Worm (Caenorhabditis elegans) whole organism, L1 larva: ENCODE data around the gene R160.10.

ENCODE experiments used
- blmp-1 ChIP-seq: fragments of 150-350 bp; optimal IDR thresholded peaks from 2 replicates; lab custom pipeline; 2014; ENCODE audit warnings: missing biosample characterization, missing genetic modification characterization
- dpl-1 ChIP-seq, 3 experiments: fragments of 150-350 bp in 2 of 3; sonication (generic microtip) in 1 of 3; optimal IDR thresholded peaks; 2 replicates each; lab custom pipeline; 2014 to 2017; ENCODE audit warnings: missing biosample characterization in 3 of 3, missing genetic modification characterization in 3 of 3, missing genetic modification reagents in 3 of 3
- fos-1 ChIP-seq: fragments of 150-350 bp; optimal IDR thresholded peaks from 2 replicates; lab custom pipeline; 2014; ENCODE audit warnings: missing biosample characterization, missing genetic modification characterization
- irx-1 ChIP-seq: sonication (generic microtip); optimal IDR thresholded peaks from 2 replicates; lab custom pipeline; 2016; ENCODE audit warnings: missing genetic modification characterization, missing compliant biosample characterization
- mep-1 ChIP-seq: fragments of 150-350 bp; optimal IDR thresholded peaks from 2 replicates; lab custom pipeline; 2014; ENCODE audit warnings: missing biosample characterization, missing genetic modification characterization
- pqm-1 ChIP-seq: sonication (generic microtip); optimal IDR thresholded peaks from 3 replicates; lab custom pipeline; 2017; ENCODE audit warnings: missing biosample characterization, missing genetic modification characterization
- rnt-1 ChIP-seq: sonication (generic microtip); optimal IDR thresholded peaks from 2 replicates; lab custom pipeline; 2016; ENCODE audit warnings: mild to moderate bottlenecking, missing genetic modification characterization, moderate library complexity, missing compliant biosample characterization
- snpc-4 ChIP-seq: fragments of 150-350 bp; optimal IDR thresholded peaks from 2 replicates; lab custom pipeline; 2014; ENCODE audit warnings: missing biosample characterization, missing genetic modification characterization
- tbx-2 ChIP-seq: sonication (generic microtip); optimal IDR thresholded peaks from 2 replicates; lab custom pipeline; 2016; ENCODE audit warnings: missing genetic modification characterization, missing compliant biosample characterization
- tlp-1 ChIP-seq: fragments of 150-350 bp; optimal IDR thresholded peaks from 2 replicates; lab custom pipeline; 2014; ENCODE audit warnings: missing biosample characterization, missing genetic modification characterization
- ztf-11 ChIP-seq, 2 experiments: sonication (generic microtip); optimal IDR thresholded peaks; 2 replicates each; lab custom pipeline; 2016 to 2017; ENCODE audit warnings: missing genetic modification characterization in 2 of 2, missing biosample characterization in 1 of 2, missing compliant biosample characterization in 1 of 2

DNA sequence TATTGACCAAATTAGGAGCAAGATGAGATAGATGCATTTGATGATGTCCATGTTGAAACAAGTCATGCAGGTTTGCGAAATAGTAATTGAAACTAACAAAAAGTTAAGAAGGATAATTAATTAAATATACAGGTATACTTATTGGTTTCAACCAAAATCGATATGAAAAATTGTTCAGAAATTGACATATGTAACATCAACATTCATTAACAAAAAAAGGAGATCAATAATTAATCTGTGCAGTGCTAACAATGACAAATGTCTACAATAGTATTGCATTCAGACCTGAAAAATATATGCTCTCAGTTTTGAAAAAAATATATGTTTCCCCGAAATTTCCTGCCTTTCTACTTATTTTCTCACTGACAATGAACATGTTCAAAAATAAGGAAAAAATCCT, 1.5 kb upstream of the R160.10 start, which contains the start of gene R160.4:
- TF ChIP-seq mep-1 (tag; lab: Kevin White, UChicago) (no peak), ztf-11 (tag; optimal IDR thresholded peaks at IDR 0.05; lab: Kevin White, UChicago) (no peak), tbx-2 (tag; lab: Kevin White, UChicago) (no peak), pqm-1 (tag; lab: Kevin White, UChicago) (no peak), fos-1 (tag; lab: Kevin White, UChicago) (no peak), rnt-1 (tag; lab: Kevin White, UChicago) (no peak), snpc-4 (tag; lab: Kevin White, UChicago) (no peak), blmp-1 (tag; lab: Kevin White, UChicago) (no peak), dpl-1 (GFP tag; optimal IDR thresholded peaks at IDR 0.05; lab: Kevin White, UChicago) (no peak), irx-1 (tag; lab: Kevin White, UChicago) (no peak), tlp-1 (tag; lab: Kevin White, UChicago) (no peak)
